Worm (Caenorhabditis elegans): ENCODE measurements around the gene qua-1.

ce11 chrII:8157991-8158390 is 40.6 kb upstream of the qua-1 start, which contains the start of gene pch-2:
- no peak for TF ChIP-seq tbx-37 (GFP tag; conservative IDR thresholded peaks at IDR 0.05)
- no peak for TF ChIP-seq ama-1 (optimal IDR thresholded peaks at IDR 0.05)
